Fruit fly (Drosophila melanogaster): ENCODE measurements around the gene chas.

Gene chas

dm6 chrX:17738989-17739388 is 40.5 kb upstream of the chas start (continued):
- TF ChIP-seq fu2 (GFP tag; optimal IDR thresholded peaks at IDR 0.05): no peak
- TF ChIP-seq Stat92E (GFP tag; optimal IDR thresholded peaks at IDR 0.05): no peak
- no peak for TF ChIP-seq mld (GFP tag; IDR thresholded peaks at IDR 0.05; ENCODE audit: partially characterized antibody)
- TF ChIP-seq Trl (optimal IDR thresholded peaks at IDR 0.05): peak; percentile 50 to 52
- TF ChIP-seq Trl (GFP tag; optimal IDR thresholded peaks at IDR 0.05): no peak
- no peak for TF ChIP-seq Doc2 (GFP tag; IDR thresholded peaks at IDR 0.05)
- peak; percentile 93 for TF ChIP-seq CG17385 (GFP tag; optimal IDR thresholded peaks at IDR 0.05)
- no peak for TF ChIP-seq B-H2 (GFP tag; optimal IDR thresholded peaks at IDR 0.05)
- no peak for TF ChIP-seq vvl (GFP tag; IDR thresholded peaks at IDR 0.05)
- no peak for TF ChIP-seq CG14050 (GFP tag; IDR thresholded peaks at IDR 0.05)
- TF ChIP-seq CG3407 (GFP tag; optimal IDR thresholded peaks at IDR 0.05): no peak
- TF ChIP-seq Hey (tag; optimal IDR thresholded peaks at IDR 0.05): no peak
- TF ChIP-seq Sox100B (GFP tag; optimal IDR thresholded peaks at IDR 0.05): no peak
- peak; percentile 73 for TF ChIP-seq grau (tag; optimal IDR thresholded peaks at IDR 0.05)
- no peak for TF ChIP-seq CG7357 (GFP tag; IDR thresholded peaks at IDR 0.05)
- TF ChIP-seq lmd (GFP tag; IDR thresholded peaks at IDR 0.05): no peak
- TF ChIP-seq CG10209 (GFP tag; optimal IDR thresholded peaks at IDR 0.05): no peak
- TF ChIP-seq yki (optimal IDR thresholded peaks at IDR 0.05): no peak
- no peak for TF ChIP-seq CG11696 (GFP tag; IDR thresholded peaks at IDR 0.05)
- no peak for TF ChIP-seq D19A (tag; optimal IDR thresholded peaks at IDR 0.05)
- no peak for TF ChIP-seq ase (GFP tag; IDR thresholded peaks at IDR 0.05)
- no peak for TF ChIP-seq NC2α (GFP tag; optimal IDR thresholded peaks at IDR 0.05)
- no peak for TF ChIP-seq Hmx (GFP tag; optimal IDR thresholded peaks at IDR 0.05)
- TF ChIP-seq tio (GFP tag; optimal IDR thresholded peaks at IDR 0.05): no peak
- TF ChIP-seq HLH54F (GFP tag; optimal IDR thresholded peaks at IDR 0.05): no peak
- no peak for TF ChIP-seq jumu (GFP tag; optimal IDR thresholded peaks at IDR 0.05)
- TF ChIP-seq sob (GFP tag; IDR thresholded peaks at IDR 0.05): 0 out of 2 replicates have a peak, but pooled peaks have one; percentile 11
- no peak for TF ChIP-seq gsb (GFP tag; IDR thresholded peaks at IDR 0.05)
- TF ChIP-seq NC2β (GFP tag; optimal IDR thresholded peaks at IDR 0.05): no peak
- TF ChIP-seq pnt (GFP tag; optimal IDR thresholded peaks at IDR 0.05): no peak
- no peak for TF ChIP-seq CG4282 (GFP tag; optimal IDR thresholded peaks at IDR 0.05)
- TF ChIP-seq MTF-1 (GFP tag; optimal IDR thresholded peaks at IDR 0.05; ENCODE audit: borderline replicate concordance): no peak
- TF ChIP-seq exex (tag; optimal IDR thresholded peaks at IDR 0.05): no peak
- no peak for TF ChIP-seq dysf (GFP tag; IDR thresholded peaks at IDR 0.05)
- no peak for TF ChIP-seq mirr (GFP tag; optimal IDR thresholded peaks at IDR 0.05)
- TF ChIP-seq Six4 (GFP tag; optimal IDR thresholded peaks at IDR 0.05): no peak
- no peak for TF ChIP-seq peb (GFP tag; IDR thresholded peaks at IDR 0.05)
- no peak for TF ChIP-seq CG3847 (GFP tag; IDR thresholded peaks at IDR 0.05)
- no peak for TF ChIP-seq Sin3A (optimal IDR thresholded peaks at IDR 0.05)
- TF ChIP-seq ranshi (GFP tag; IDR thresholded peaks at IDR 0.05): no peak
- no peak for TF ChIP-seq sens (GFP tag)
- peak; percentile 1 for TF ChIP-seq CG4424 (GFP tag; optimal IDR thresholded peaks at IDR 0.05)
- TF ChIP-seq Oaz (GFP tag; IDR thresholded peaks at IDR 0.05): no peak
- no peak for TF ChIP-seq CG13287 (GFP tag; IDR thresholded peaks at IDR 0.05; ENCODE audit: partially characterized antibody)
- peak; percentile 0 for TF ChIP-seq Bdp1 (GFP tag; optimal IDR thresholded peaks at IDR 0.05)
- no peak for TF ChIP-seq CG2712 (tag; optimal IDR thresholded peaks at IDR 0.05)
- TF ChIP-seq crc (GFP tag; optimal IDR thresholded peaks at IDR 0.05): no peak
- TF ChIP-seq HHEX (GFP tag; optimal IDR thresholded peaks at IDR 0.05): no peak
- TF ChIP-seq Blimp-1 (GFP tag; optimal IDR thresholded peaks at IDR 0.05): no peak
- no peak for TF ChIP-seq CG30020 (tag; optimal IDR thresholded peaks at IDR 0.05)

All from whole organism, embryonic.